Fruit fly (Drosophila melanogaster): Measurements from ENCODE around the gene CG4360.

- TF ChIP-seq h (GFP tag; optimal IDR thresholded peaks at IDR 0.05): peak; percentile 15
- TF ChIP-seq psq (GFP tag; optimal IDR thresholded peaks at IDR 0.05): peak; percentile 4
- no peak for TF ChIP-seq pan (optimal IDR thresholded peaks at IDR 0.05)
- no peak for TF ChIP-seq Abd-B (GFP tag; optimal IDR thresholded peaks at IDR 0.05)
- peak; percentile 37 for TF ChIP-seq fru (GFP tag; optimal IDR thresholded peaks at IDR 0.05)
- TF ChIP-seq rgr (GFP tag; optimal IDR thresholded peaks at IDR 0.05): peak; percentile 26
- no peak for TF ChIP-seq N (GFP tag; optimal IDR thresholded peaks at IDR 0.05)
- TF ChIP-seq lola (GFP tag; optimal IDR thresholded peaks at IDR 0.05): no peak
- TF ChIP-seq OdsH (GFP tag; optimal IDR thresholded peaks at IDR 0.05): peak; percentile 22
- peak; percentile 12 for TF ChIP-seq Hnf4 (GFP tag; optimal IDR thresholded peaks at IDR 0.05)
- TF ChIP-seq Hr78 (GFP tag; optimal IDR thresholded peaks at IDR 0.05): no peak
Observed at dm6 chr3R:20285678-20286449, 41.9 kb downstream of the CG4360 start.
